Fruit fly (Drosophila melanogaster): ENCODE results near the gene CG9287.

The CG9287 gene

dm6 chr2L:8690913-8691291, 11.3 kb upstream of the CG9287 start (continued):
- TF ChIP-seq CG7963 (GFP tag; IDR thresholded peaks at IDR 0.05; ENCODE audit: partially characterized antibody): peak; percentile 8; the same call in 1 of the 3 replicates
- no peak; the same call in 1 of the 2 replicates for TF ChIP-seq Adf1 (GFP tag; IDR thresholded peaks at IDR 0.05)
- TF ChIP-seq chm (GFP tag; IDR thresholded peaks at IDR 0.05): peak; percentile 36; the same call in 1 of the 2 replicates
- TF ChIP-seq CG12769 (tag; optimal IDR thresholded peaks at IDR 0.05): no peak

- no peak for TF ChIP-seq MTF-1 (GFP tag; optimal IDR thresholded peaks at IDR 0.05; ENCODE audit: borderline replicate concordance)
- no peak for TF ChIP-seq Scr (GFP tag; IDR thresholded peaks at IDR 0.05; ENCODE audit: partially characterized antibody)
- TF ChIP-seq CG31224 (GFP tag; IDR thresholded peaks at IDR 0.05): no peak
- peak; percentile 94 for TF ChIP-seq cad (GFP tag; optimal IDR thresholded peaks at IDR 0.05)
- no peak for TF ChIP-seq CG12155 (GFP tag; optimal IDR thresholded peaks at IDR 0.05)
- 0 out of 2 replicates have a peak, but pooled peaks have one; percentile 6 for TF ChIP-seq Xrp1 (GFP tag; IDR thresholded peaks at IDR 0.05)
- no peak for TF ChIP-seq CG10274 (GFP tag; optimal IDR thresholded peaks at IDR 0.05)
- no peak for TF ChIP-seq Vsx1 (GFP tag; optimal IDR thresholded peaks at IDR 0.05)
- no peak for TF ChIP-seq hb (GFP tag; IDR thresholded peaks at IDR 0.05; ENCODE audit: partially characterized antibody)
- no peak for TF ChIP-seq Bteb2 (GFP tag; optimal IDR thresholded peaks at IDR 0.05)
- TF ChIP-seq CG32532 (GFP tag; IDR thresholded peaks at IDR 0.05): no peak
- no peak for TF ChIP-seq CG14050 (GFP tag; IDR thresholded peaks at IDR 0.05)
- TF ChIP-seq toy (GFP tag; IDR thresholded peaks at IDR 0.05): no peak
- TF ChIP-seq sd (tag; optimal IDR thresholded peaks at IDR 0.05): peak; percentile 69
- TF ChIP-seq CG12744 (GFP tag; optimal IDR thresholded peaks at IDR 0.05): no peak
- 0 out of 4 replicates have a peak, but pooled peaks have one; percentile 43 for TF ChIP-seq chinmo (GFP tag; IDR thresholded peaks at IDR 0.05; ENCODE audit: partially characterized antibody)
- no peak for TF ChIP-seq cg (GFP tag; optimal IDR thresholded peaks at IDR 0.05)
- no peak for TF ChIP-seq CG17361 (GFP tag; IDR thresholded peaks at IDR 0.05)
- TF ChIP-seq CG6654 (GFP tag; optimal IDR thresholded peaks at IDR 0.05): peak; percentile 96
- TF ChIP-seq sima (GFP tag; optimal IDR thresholded peaks at IDR 0.05): no peak
- TF ChIP-seq CG9932 (GFP tag; IDR thresholded peaks at IDR 0.05): no peak
- no peak for TF ChIP-seq CG9797 (GFP tag; optimal IDR thresholded peaks at IDR 0.05)
- TF ChIP-seq mam (GFP tag; optimal IDR thresholded peaks at IDR 0.05): no peak
- TF ChIP-seq emc (GFP tag; optimal IDR thresholded peaks at IDR 0.05): no peak
- TF ChIP-seq maf-S (GFP tag; optimal IDR thresholded peaks at IDR 0.05): no peak
- TF ChIP-seq stc (GFP tag; IDR thresholded peaks at IDR 0.05): no peak
- TF ChIP-seq CG34224 (GFP tag; IDR thresholded peaks at IDR 0.05; ENCODE audit: partially characterized antibody): no peak
- no peak for TF ChIP-seq CG4360 (GFP tag; IDR thresholded peaks at IDR 0.05)
- no peak for TF ChIP-seq ems (GFP tag; optimal IDR thresholded peaks at IDR 0.05)
- TF ChIP-seq H2.0 (GFP tag; IDR thresholded peaks at IDR 0.05): no peak
- TF ChIP-seq CG30431 (GFP tag; optimal IDR thresholded peaks at IDR 0.05): no peak
- no peak for TF ChIP-seq CG6765 (GFP tag; optimal IDR thresholded peaks at IDR 0.05)
Observed at dm6 chr2L:8690382-8690781, 10.8 kb upstream of the CG9287 start.

- TF ChIP-seq zfh1 (GFP tag; IDR thresholded peaks at IDR 0.05) (peak; percentile 40; the same call in 1 of the 3 replicates), Ets97D (GFP tag; optimal IDR thresholded peaks at IDR 0.05) (peak; percentile 26), HHEX (GFP tag; optimal IDR thresholded peaks at IDR 0.05) (no peak), CG3407 (GFP tag; optimal IDR thresholded peaks at IDR 0.05) (peak; percentile 9), CG17328 (GFP tag; IDR thresholded peaks at IDR 0.05) (0 out of 2 replicates have a peak, but pooled peaks have one; percentile 26), Med (GFP tag) (peak; percentile 73), kay (GFP tag; optimal IDR thresholded peaks at IDR 0.05) (no peak), vnd (GFP tag; IDR thresholded peaks at IDR 0.05; ENCODE audit: partially characterized antibody) (no peak), ATbp (GFP tag; optimal IDR thresholded peaks at IDR 0.05) (peak; percentile 10), CG7271 (tag; optimal IDR thresholded peaks at IDR 0.05) (peak; percentile 69), ci (GFP tag; IDR thresholded peaks at IDR 0.05) (peak; percentile 54; the same call in 1 of the 3 replicates), HLHmδ (GFP tag; optimal IDR thresholded peaks at IDR 0.05) (peak; percentile 46), sens (GFP tag) (peak; percentile 16), lov (optimal IDR thresholded peaks at IDR 0.05) (no peak), lov (GFP tag; IDR thresholded peaks at IDR 0.05) (0 out of 3 replicates have a peak, but pooled peaks have one; percentile 40), CG11398 (GFP tag; optimal IDR thresholded peaks at IDR 0.05) (no peak)
Observed at dm6 chr2L:8689853-8690252, 10.2 kb upstream of the CG9287 start.

Data from whole organism, embryonic.